Fruit fly (Drosophila melanogaster) whole organism, embryonic: ENCODE measurements around the gene CG33489.
A peak's percentile ranks its signal among the peaks of the same experiment; 100 is the strongest.

Experiments
- Adf1 ChIP-seq: fragments of 200-800 bp; sonication (Bioruptor generic); IDR thresholded peaks from 2 replicates; pipeline ENCODE4 v1.3.6; 2022; ENCODE audit warnings: missing biosample characterization, missing genetic modification characterization
- CG10321 ChIP-seq: fragments of 200-800 bp; sonication (Bioruptor generic); IDR thresholded peaks from 2 replicates; pipeline ENCODE4 v1.3.6; 2022; ENCODE audit warnings: missing biosample characterization, missing genetic modification characterization
- CG10543 ChIP-seq: fragments of 200-800 bp; sonication (Bioruptor generic); optimal IDR thresholded peaks from 3 replicates; lab custom pipeline; 2017; ENCODE audit warnings: missing biosample characterization, mild to moderate bottlenecking, missing genetic modification characterization, moderate library complexity
- CG11085 ChIP-seq: fragments of 200-800 bp; sonication (Bioruptor generic); IDR thresholded peaks from 2 replicates; pipeline ENCODE4 v1.3.6; 2022; ENCODE audit warnings: missing biosample characterization, missing genetic modification characterization
- CG11723 ChIP-seq: fragments of 200-800 bp; sonication (Bioruptor generic); optimal IDR thresholded peaks from 2 replicates; lab custom pipeline; 2017; ENCODE audit warnings: missing biosample characterization, mild to moderate bottlenecking, missing genetic modification characterization
- CG12391 ChIP-seq: fragments of 200-800 bp; sonication (Bioruptor generic); optimal IDR thresholded peaks from 3 replicates; lab custom pipeline; 2018; ENCODE audit warnings: missing biosample characterization, mild to moderate bottlenecking, missing genetic modification characterization, moderate library complexity
- CG13424 ChIP-seq: fragments of 200-800 bp; sonication (Bioruptor generic); optimal IDR thresholded peaks from 2 replicates; lab custom pipeline; 2019; ENCODE audit warnings: missing biosample characterization, mild to moderate bottlenecking, missing genetic modification characterization, moderate library complexity
- CG14050 ChIP-seq: fragments of 200-800 bp; sonication (Bioruptor generic); IDR thresholded peaks from 3 replicates; pipeline ENCODE4 v1.3.6; 2022; ENCODE audit warnings: missing biosample characterization, missing genetic modification characterization
- CG1603 ChIP-seq: fragments of 200-800 bp; sonication (Bioruptor generic); optimal IDR thresholded peaks from 2 replicates; lab custom pipeline; 2019; ENCODE audit warnings: missing biosample characterization, mild to moderate bottlenecking, missing genetic modification characterization, moderate library complexity
- CG17186 ChIP-seq: fragments of 200-800 bp; sonication (Bioruptor generic); optimal IDR thresholded peaks from 3 replicates; lab custom pipeline; 2017; ENCODE audit warnings: missing biosample characterization, missing genetic modification reagents, missing genetic modification characterization
- CG17802 ChIP-seq: fragments of 200-800 bp; sonication (Bioruptor generic); optimal IDR thresholded peaks from 2 replicates; lab custom pipeline; 2018; ENCODE audit warnings: missing biosample characterization, mild to moderate bottlenecking, missing genetic modification characterization, moderate library complexity
- CG32767 ChIP-seq: fragments of 200-800 bp; sonication (Bioruptor generic); IDR thresholded peaks from 2 replicates; pipeline ENCODE4 v1.3.6; 2022; ENCODE audit warnings: missing biosample characterization, missing genetic modification characterization
- CG5245 ChIP-seq: fragments of 200-800 bp; sonication (Bioruptor generic); optimal IDR thresholded peaks from 3 replicates; lab custom pipeline; 2016; ENCODE audit warnings: missing biosample characterization, missing genetic modification characterization
- CG7372 ChIP-seq: fragments of 200-800 bp; sonication (Bioruptor generic); IDR thresholded peaks from 2 replicates; pipeline ENCODE4 v1.3.6; 2022; ENCODE audit warnings: missing biosample characterization, missing genetic modification characterization
- CG7928 ChIP-seq: fragments of 200-800 bp; sonication (Bioruptor generic); optimal IDR thresholded peaks from 2 replicates; lab custom pipeline; 2017; ENCODE audit warnings: missing biosample characterization, mild to moderate bottlenecking, missing genetic modification characterization
- CG8924 ChIP-seq: fragments of 200-800 bp; optimal IDR thresholded peaks from 3 replicates; lab custom pipeline; 2019; ENCODE audit warnings: missing biosample characterization, mild to moderate bottlenecking, missing genetic modification characterization, moderate library complexity
- CoRest ChIP-seq: fragments of 200-800 bp; sonication (Bioruptor generic); optimal IDR thresholded peaks from 3 replicates; lab custom pipeline; 2018; ENCODE audit warnings: missing biosample characterization, mild to moderate bottlenecking, missing genetic modification characterization, moderate library complexity
- D19A ChIP-seq: fragments of 200-800 bp; optimal IDR thresholded peaks from 3 replicates; lab custom pipeline; 2019; ENCODE audit warnings: missing biosample characterization, mild to moderate bottlenecking, missing genetic modification characterization, moderate library complexity
- Dip3 ChIP-seq: fragments of 200-800 bp; sonication (Bioruptor generic); optimal IDR thresholded peaks from 3 replicates; lab custom pipeline; 2016; ENCODE audit warnings: missing biosample characterization, missing genetic modification characterization
- Doc2 ChIP-seq: fragments of 200-800 bp; sonication (Bioruptor generic); IDR thresholded peaks from 2 replicates; pipeline ENCODE4 v1.3.6; 2022; ENCODE audit warnings: missing biosample characterization, missing genetic modification characterization
- E2f1 ChIP-seq: fragments of 200-800 bp; sonication (Bioruptor generic); IDR thresholded peaks from 2 replicates; pipeline ENCODE4 v1.3.6; 2022; ENCODE audit warnings: missing biosample characterization, missing genetic modification characterization
- HLH3B ChIP-seq: fragments of 200-800 bp; sonication (Bioruptor generic); IDR thresholded peaks from 2 replicates; pipeline ENCODE4 v1.3.6; 2022; ENCODE audit warnings: missing biosample characterization, missing genetic modification characterization
- Hey ChIP-seq: fragments of 200-800 bp; sonication (Bioruptor generic); optimal IDR thresholded peaks from 3 replicates; lab custom pipeline; 2018; ENCODE audit warnings: missing biosample characterization, mild to moderate bottlenecking, missing genetic modification characterization
- Hr3 ChIP-seq: fragments of 200-800 bp; sonication (Bioruptor generic); optimal IDR thresholded peaks from 3 replicates; lab custom pipeline; 2016; ENCODE audit warnings: missing biosample characterization, missing genetic modification characterization
- Hr78 ChIP-seq, 2 experiments: fragments of 200-800 bp in 1 of 2; fragments of >200 bp in 1 of 2; sonication (Bioruptor generic) in 1 of 2; optimal IDR thresholded peaks; 2 replicates each; lab custom pipeline; 2017 to 2019; ENCODE audit warnings: missing biosample characterization in 2 of 2, missing genetic modification characterization in 2 of 2, mild to moderate bottlenecking in 1 of 2, moderate library complexity in 1 of 2
- Mes4 ChIP-seq: fragments of 200-800 bp; sonication (Bioruptor generic); optimal IDR thresholded peaks from 2 replicates; lab custom pipeline; 2016; ENCODE audit warnings: missing biosample characterization, missing genetic modification characterization
- Oli ChIP-seq: fragments of 200-800 bp; sonication (Bioruptor generic); optimal IDR thresholded peaks from 2 replicates; lab custom pipeline; 2018; ENCODE audit warnings: missing biosample characterization, mild to moderate bottlenecking, missing genetic modification characterization, moderate library complexity
- ash1 ChIP-seq: fragments of 200-800 bp; sonication (Bioruptor generic); optimal IDR thresholded peaks from 2 replicates; lab custom pipeline; 2018; ENCODE audit warnings: missing biosample characterization, mild to moderate bottlenecking, missing genetic modification characterization
- ato ChIP-seq: fragments of 200-800 bp; sonication (Bioruptor generic); IDR thresholded peaks from 2 replicates; pipeline ENCODE4 v1.3.6; 2022; ENCODE audit warnings: missing biosample characterization, missing genetic modification characterization; ENCODE audit not compliant: partially characterized antibody
- bigmax ChIP-seq: fragments of 200-800 bp; sonication (Bioruptor generic); optimal IDR thresholded peaks from 2 replicates; lab custom pipeline; 2018; ENCODE audit warnings: missing biosample characterization, mild to moderate bottlenecking, missing genetic modification characterization
- chinmo ChIP-seq: fragments of 200-800 bp; sonication (Bioruptor generic); IDR thresholded peaks from 4 replicates; pipeline ENCODE4 v1.3.6; 2022; ENCODE audit warnings: missing biosample characterization, missing genetic modification characterization; ENCODE audit not compliant: partially characterized antibody
- chn ChIP-seq: fragments of 200-800 bp; sonication (Bioruptor generic); optimal IDR thresholded peaks from 2 replicates; lab custom pipeline; 2016; ENCODE audit warnings: missing biosample characterization, missing genetic modification characterization
- crc ChIP-seq: fragments of 200-800 bp; sonication (Bioruptor generic); optimal IDR thresholded peaks from 2 replicates; lab custom pipeline; 2016; ENCODE audit warnings: missing biosample characterization, missing genetic modification characterization
- eyg ChIP-seq: fragments of 200-800 bp; sonication (Bioruptor generic); optimal IDR thresholded peaks from 3 replicates; lab custom pipeline; 2016; ENCODE audit warnings: missing biosample characterization, missing genetic modification characterization
- fd3F ChIP-seq: fragments of 200-800 bp; sonication (Bioruptor generic); optimal IDR thresholded peaks from 2 replicates; lab custom pipeline; 2018; ENCODE audit warnings: missing biosample characterization, mild to moderate bottlenecking, missing genetic modification characterization, moderate library complexity
- gce ChIP-seq: fragments of 200-800 bp; sonication (Bioruptor generic); IDR thresholded peaks from 3 replicates; pipeline ENCODE4 v1.3.6; 2022; ENCODE audit warnings: missing biosample characterization, missing genetic modification characterization
- lab ChIP-seq: fragments of 200-800 bp; sonication (Bioruptor generic); optimal IDR thresholded peaks from 3 replicates; lab custom pipeline; 2017; ENCODE audit warnings: missing biosample characterization, missing genetic modification characterization, mild to moderate bottlenecking, moderate library complexity, missing genetic modification reagents
- lov ChIP-seq, 2 experiments: fragments of 200-800 bp in 1 of 2; fragments of >200 bp in 1 of 2; sonication (Bioruptor generic) in 1 of 2; IDR thresholded peaks in 1 of 2; optimal IDR thresholded peaks in 1 of 2; 2 replicates in 1 of 2; 3 replicates in 1 of 2; pipeline versions ENCODE4 v1.3.6 to Lab custom; 2017 to 2022; ENCODE audit warnings: missing biosample characterization in 1 of 2, missing genetic modification characterization in 1 of 2
- mam ChIP-seq: fragments of 200-800 bp; sonication (Bioruptor generic); optimal IDR thresholded peaks from 3 replicates; lab custom pipeline; 2016; ENCODE audit warnings: missing biosample characterization, missing genetic modification characterization
- prd ChIP-seq, 3 experiments: fragments of >200 bp in 2 of 3; fragments of 200-800 bp in 1 of 3; sonication (Bioruptor generic) in 1 of 3; optimal IDR thresholded peaks in 2 of 3; IDR thresholded peaks in 1 of 3; 2 replicates in 2 of 3; 3 replicates in 1 of 3; pipeline versions ENCODE4 v1.3.6 to Lab custom; 2017 to 2022; ENCODE audit warnings: missing biosample characterization in 1 of 3, missing genetic modification characterization in 1 of 3
- psq ChIP-seq: fragments of 200-800 bp; sonication (Bioruptor generic); optimal IDR thresholded peaks from 2 replicates; lab custom pipeline; 2017; ENCODE audit warnings: missing biosample characterization, missing genetic modification characterization
- run ChIP-seq: fragments of 200-800 bp; sonication (Bioruptor generic); optimal IDR thresholded peaks from 3 replicates; lab custom pipeline; 2018; ENCODE audit warnings: missing biosample characterization, mild to moderate bottlenecking, missing genetic modification characterization
- sd ChIP-seq: fragments of 200-800 bp; sonication (Bioruptor generic); optimal IDR thresholded peaks from 3 replicates; lab custom pipeline; 2018; ENCODE audit warnings: missing biosample characterization, mild to moderate bottlenecking, missing genetic modification characterization, moderate library complexity
- sisA ChIP-seq: fragments of 200-800 bp; sonication (Bioruptor generic); IDR thresholded peaks from 2 replicates; pipeline ENCODE4 v1.3.6; 2022; ENCODE audit warnings: missing biosample characterization, missing genetic modification characterization
- sqz ChIP-seq: fragments of 200-800 bp; sonication (Bioruptor generic); optimal IDR thresholded peaks from 3 replicates; lab custom pipeline; 2018; ENCODE audit warnings: missing biosample characterization, mild to moderate bottlenecking, missing genetic modification characterization
- zf30C ChIP-seq: fragments of 200-800 bp; sonication (Bioruptor generic); optimal IDR thresholded peaks from 3 replicates; lab custom pipeline; 2018; ENCODE audit warnings: missing biosample characterization, mild to moderate bottlenecking, missing genetic modification characterization
- zfh2 ChIP-seq: fragments of 200-800 bp; sonication (Bioruptor generic); optimal IDR thresholded peaks from 2 replicates; lab custom pipeline; 2016; ENCODE audit warnings: missing biosample characterization, missing genetic modification characterization

The CG33489 gene

DNA sequence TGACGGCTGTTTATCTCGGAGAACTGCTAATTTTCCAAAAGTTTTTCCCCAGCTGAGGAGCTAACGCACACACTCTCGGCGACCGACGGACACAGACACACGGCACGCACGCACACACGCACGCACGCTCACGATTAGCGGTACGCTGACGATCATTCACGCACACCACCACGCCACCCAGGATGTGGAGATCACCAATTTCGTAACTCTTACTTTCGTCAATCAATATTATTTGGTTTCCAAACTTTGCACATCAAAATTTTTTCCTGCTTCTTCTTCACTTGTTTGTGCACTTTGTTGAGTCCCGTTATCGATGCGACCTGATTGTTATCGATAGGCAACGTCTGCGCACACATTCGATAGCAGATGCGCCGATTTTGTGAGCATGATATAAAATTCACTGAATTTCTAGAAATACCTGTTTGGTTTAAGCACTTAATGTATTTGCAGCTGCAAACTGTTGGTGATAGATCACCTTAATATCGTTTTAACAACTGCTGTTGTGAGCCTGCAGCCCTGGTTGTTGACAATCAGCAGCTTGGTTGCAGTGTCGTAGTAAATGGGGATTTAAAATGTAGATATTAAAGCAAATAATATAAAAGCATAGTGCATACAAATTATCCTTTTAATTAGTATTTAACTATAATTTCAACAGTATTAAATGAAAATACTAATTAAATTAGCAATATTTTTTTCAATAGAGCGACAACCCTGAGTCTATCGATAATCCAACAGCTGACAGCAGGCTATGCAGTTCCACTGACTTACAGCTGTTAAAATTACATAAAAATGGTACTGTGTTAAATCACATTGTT, 14.7 kb downstream of the CG33489 start, which contains the start of the genes CG7394 and Mob2 (continued):
- TF ChIP-seq psq (GFP tag; lab: Kevin White, UChicago) (peak; percentile 64), CoRest (tag; lab: Kevin White, UChicago) (peak; percentile 92), CG12391 (peak; percentile 96), prd (optimal IDR thresholded peaks at IDR 0.05; lab: Kevin White, UChicago) (no peak), prd (GFP tag; IDR thresholded peaks at IDR 0.05; lab: Robert Waterston, UW) (peak; percentile 92), Dip3 (GFP tag; lab: Kevin White, UChicago) (peak; percentile 89), CG17802 (tag; lab: Kevin White, UChicago) (peak; percentile 62), Hr3 (GFP tag; lab: Kevin White, UChicago) (peak; percentile 92), fd3F (GFP tag; lab: Kevin White, UChicago) (peak; percentile 90), eyg (GFP tag; lab: Kevin White, UChicago) (peak; percentile 64), zf30C (GFP tag; lab: Kevin White, UChicago) (no peak), CG10543 (peak; percentile 89), CG8924 (tag; lab: Kevin White, UChicago) (peak; percentile 95), lov (optimal IDR thresholded peaks at IDR 0.05; lab: Kevin White, UChicago) (no peak), lov (GFP tag; IDR thresholded peaks at IDR 0.05; lab: Robert Waterston, UW) (peak; percentile 79; the same call in 1 of the 3 replicates), Oli (peak; percentile 86), bigmax (no peak), crc (GFP tag; lab: Kevin White, UChicago) (peak; percentile 60), E2f1 (peak; percentile 89), chn (GFP tag; lab: Kevin White, UChicago) (peak; percentile 85), ash1 (GFP tag; lab: Kevin White, UChicago) (peak; percentile 28), ato (GFP tag; lab: Robert Waterston, UW) (peak; percentile 62), CG14050 (GFP tag; lab: Robert Waterston, UW) (peak; percentile 82), sd (peak; percentile 58), CG32767 (GFP tag; lab: Robert Waterston, UW) (peak; percentile 79; the same call in 1 of the 2 replicates), CG5245 (GFP tag; lab: Kevin White, UChicago) (peak; percentile 71), CG13424 (tag; lab: Kevin White, UChicago) (peak; percentile 93), CG10321 (peak; percentile 67), Adf1 (GFP tag; lab: Robert Waterston, UW) (peak; percentile 55; the same call in 1 of the 2 replicates), HLH3B (GFP tag; lab: Robert Waterston, UW) (peak; percentile 91), D19A (tag; lab: Kevin White, UChicago) (peak; percentile 69), CG11085 (peak; percentile 87), lab (GFP tag; lab: Kevin White, UChicago) (peak; percentile 90), CG7928 (GFP tag; lab: Kevin White, UChicago) (peak; percentile 94), chinmo (GFP tag; lab: Robert Waterston, UW) (peak; percentile 76; the same call in 2 of the 4 replicates), sisA (peak; percentile 90), CG1603 (tag; lab: Kevin White, UChicago) (peak; percentile 78), mam (GFP tag; lab: Kevin White, UChicago) (peak; percentile 89), CG17186 (GFP tag; lab: Kevin White, UChicago) (peak; percentile 97), CG7372 (GFP tag; lab: Robert Waterston, UW) (peak; percentile 90), Mes4 (GFP tag; lab: Kevin White, UChicago) (peak; percentile 61), Hey (tag; lab: Kevin White, UChicago) (peak; percentile 67), CG11723 (GFP tag; lab: Kevin White, UChicago) (peak; percentile 67), run (no peak), gce (GFP tag; lab: Robert Waterston, UW) (peak; percentile 81), sqz (GFP tag; lab: Kevin White, UChicago) (peak; percentile 44), Hr78 (GFP tag; optimal IDR thresholded peaks at IDR 0.05; lab: Kevin White, UChicago) (peak in 1 of 2 experiments; percentile 40), zfh2 (GFP tag; lab: Kevin White, UChicago) (peak; percentile 80), Doc2 (GFP tag; lab: Robert Waterston, UW) (no peak)
